Worm (Caenorhabditis elegans) whole organism, early embryonic: ENCODE results near the gene hpo-15.

Source experiments
- F13C5.2 ChIP-seq: sonication (generic microtip); optimal IDR thresholded peaks from 2 replicates; lab custom pipeline; 2017; ENCODE audit warnings: mild to moderate bottlenecking, missing genetic modification characterization, inconsistent platforms, missing compliant biosample characterization
- ama-1 ChIP-seq: fragments of 150-350 bp; optimal IDR thresholded peaks from 2 replicates; lab custom pipeline; 2014
- hmbx-1 ChIP-seq: sonication (generic microtip); optimal IDR thresholded peaks from 2 replicates; lab custom pipeline; 2016; ENCODE audit warnings: mild to moderate bottlenecking, missing genetic modification characterization, missing compliant biosample characterization
- hmg-4 ChIP-seq: fragments of 200-800 bp; sonication (Bioruptor generic); optimal IDR thresholded peaks from 2 replicates; lab custom pipeline; 2018; ENCODE audit warnings: mild to moderate bottlenecking, missing genetic modification characterization, missing compliant biosample characterization
- tbx-11 ChIP-seq: fragments of 200-800 bp; sonication (Bioruptor generic); IDR thresholded peaks from 2 replicates; pipeline ENCODE4 v1.3.6; 2022; ENCODE audit warnings: missing genetic modification characterization, missing compliant biosample characterization
- tra-4 ChIP-seq: sonication (generic microtip); optimal IDR thresholded peaks from 2 replicates; lab custom pipeline; 2017; ENCODE audit warnings: missing genetic modification characterization, missing compliant biosample characterization

DNA sequence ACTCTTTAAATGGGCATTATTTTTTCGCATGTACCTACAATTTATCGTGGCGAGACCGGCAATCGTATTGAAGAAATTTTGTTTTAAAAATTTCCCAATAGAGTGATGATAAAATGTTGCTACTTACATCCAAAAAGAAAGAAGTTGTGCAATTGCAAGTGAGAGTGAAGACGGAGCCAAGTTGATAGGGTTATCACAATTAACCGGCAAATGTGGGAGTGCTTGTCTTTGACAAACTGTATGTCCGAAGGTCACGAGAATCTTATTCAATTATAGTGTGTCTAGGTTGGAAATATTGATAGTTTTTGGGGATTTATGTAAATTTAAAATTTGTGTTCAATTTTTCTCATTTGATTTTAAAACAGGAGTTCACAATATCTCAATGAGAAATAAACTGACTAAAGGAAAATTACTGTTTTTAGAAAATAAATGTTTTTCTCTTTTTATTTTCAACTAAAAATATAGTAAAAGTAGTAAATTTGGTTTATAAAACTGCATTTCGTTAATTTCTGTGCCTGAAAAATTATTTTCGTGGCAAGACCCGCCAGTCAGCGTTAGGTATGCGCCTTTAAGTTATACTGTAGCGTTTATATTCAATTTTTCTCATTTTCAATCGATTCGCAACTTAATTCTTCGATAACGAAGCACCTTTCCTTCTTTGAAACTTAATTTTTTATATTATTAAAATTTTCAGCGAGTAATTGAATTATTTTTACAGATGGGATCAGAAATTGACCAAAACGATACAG lies at the start of gene hpo-15, which contains the start of gene mms-19:
- TF ChIP-seq tra-4: no peak
- no peak for TF ChIP-seq hmg-4
- no peak for TF ChIP-seq hmbx-1 (tag; lab: Kevin White, UChicago)
- TF ChIP-seq tbx-11: no peak
- no peak for TF ChIP-seq ama-1 (lab: Kevin White, UChicago)
- no peak for TF ChIP-seq F13C5.2 (tag; lab: Kevin White, UChicago)
